Worm (Caenorhabditis elegans) whole organism, late embryonic: ENCODE data around the gene F42A9.11.

Experiments
- C08G9.2 ChIP-seq: sonication (generic microtip); optimal IDR thresholded peaks from 2 replicates; lab custom pipeline; 2016; ENCODE audit warnings: mild to moderate bottlenecking, missing genetic modification characterization, moderate library complexity, missing compliant biosample characterization
- C38D4.7 ChIP-seq: fragments of 200-800 bp; sonication (Bioruptor generic); optimal IDR thresholded peaks from 2 replicates; lab custom pipeline; 2018; ENCODE audit warnings: mild to moderate bottlenecking, missing genetic modification characterization, moderate library complexity, missing compliant biosample characterization
- Y22D7AL.16 ChIP-seq: sonication (generic microtip); optimal IDR thresholded peaks from 2 replicates; lab custom pipeline; 2016; ENCODE audit warnings: missing genetic modification characterization, missing compliant biosample characterization
- ahr-1 ChIP-seq: sonication (generic microtip); optimal IDR thresholded peaks from 2 replicates; lab custom pipeline; 2016; ENCODE audit warnings: missing genetic modification characterization, missing compliant biosample characterization
- ceh-14 ChIP-seq: sonication (generic microtip); optimal IDR thresholded peaks from 2 replicates; lab custom pipeline; 2016; ENCODE audit warnings: missing genotype, missing genetic modification characterization, missing compliant biosample characterization
- ceh-19 ChIP-seq: fragments of 200-800 bp; sonication (Bioruptor generic); optimal IDR thresholded peaks from 2 replicates; lab custom pipeline; 2018; ENCODE audit warnings: mild to moderate bottlenecking, missing genetic modification characterization, missing compliant biosample characterization
- ceh-2 ChIP-seq: sonication (generic microtip); optimal IDR thresholded peaks from 2 replicates; lab custom pipeline; 2016; ENCODE audit warnings: missing genotype, missing genetic modification characterization, missing compliant biosample characterization
- ceh-22 ChIP-seq: sonication (generic microtip); optimal IDR thresholded peaks from 2 replicates; lab custom pipeline; 2017; ENCODE audit warnings: missing biosample characterization, missing genetic modification characterization
- ceh-24 ChIP-seq: sonication (generic microtip); optimal IDR thresholded peaks from 2 replicates; lab custom pipeline; 2016; ENCODE audit warnings: mild to moderate bottlenecking, missing genetic modification characterization, missing compliant biosample characterization
- ceh-30 ChIP-seq: fragments of 150-350 bp; optimal IDR thresholded peaks from 2 replicates; lab custom pipeline; 2014; ENCODE audit warnings: missing biosample characterization, missing genetic modification characterization
- ceh-6 ChIP-seq: fragments of 200-800 bp; sonication (Bioruptor generic); optimal IDR thresholded peaks from 2 replicates; lab custom pipeline; 2018; ENCODE audit warnings: mild to moderate bottlenecking, missing genetic modification characterization, missing compliant biosample characterization
- che-1 ChIP-seq: sonication (generic microtip); optimal IDR thresholded peaks from 2 replicates; lab custom pipeline; 2016; ENCODE audit warnings: mild to moderate bottlenecking, missing genetic modification characterization, missing compliant biosample characterization
- dmd-4 ChIP-seq: sonication (generic microtip); optimal IDR thresholded peaks from 2 replicates; lab custom pipeline; 2016; ENCODE audit warnings: borderline replicate concordance, missing genetic modification characterization, missing compliant biosample characterization
- elt-4 ChIP-seq: sonication (generic microtip); optimal IDR thresholded peaks from 2 replicates; lab custom pipeline; 2016; ENCODE audit warnings: missing genetic modification characterization, missing compliant biosample characterization
- ets-4 ChIP-seq: sonication (generic microtip); optimal IDR thresholded peaks from 2 replicates; lab custom pipeline; 2016; ENCODE audit warnings: missing genetic modification characterization, missing compliant biosample characterization
- eyg-1 ChIP-seq: sonication (generic microtip); optimal IDR thresholded peaks from 2 replicates; lab custom pipeline; 2016; ENCODE audit warnings: missing genotype, missing genetic modification characterization, missing compliant biosample characterization
- fax-1 ChIP-seq: sonication (generic microtip); optimal IDR thresholded peaks from 2 replicates; lab custom pipeline; 2016; ENCODE audit warnings: missing genotype, missing genetic modification characterization, missing compliant biosample characterization
- fkh-6 ChIP-seq: sonication (generic microtip); optimal IDR thresholded peaks from 2 replicates; lab custom pipeline; 2016; ENCODE audit warnings: missing genetic modification characterization, missing compliant biosample characterization
- hlh-13 ChIP-seq: fragments of 200-800 bp; sonication (Bioruptor generic); optimal IDR thresholded peaks from 2 replicates; lab custom pipeline; 2018; ENCODE audit warnings: mild to moderate bottlenecking, missing genetic modification characterization, missing compliant biosample characterization
- hlh-15 ChIP-seq: sonication (generic microtip); optimal IDR thresholded peaks from 2 replicates; lab custom pipeline; 2016; ENCODE audit warnings: missing genetic modification characterization, missing compliant biosample characterization
- hlh-6 ChIP-seq: sonication (generic microtip); optimal IDR thresholded peaks from 2 replicates; lab custom pipeline; 2016; ENCODE audit warnings: missing genotype, missing genetic modification characterization, missing compliant biosample characterization
- hlh-8 ChIP-seq: sonication (generic microtip); optimal IDR thresholded peaks from 2 replicates; lab custom pipeline; 2016; ENCODE audit warnings: missing genotype, missing genetic modification characterization, missing compliant biosample characterization
- lim-6 ChIP-seq: sonication (generic microtip); optimal IDR thresholded peaks from 2 replicates; lab custom pipeline; 2016; ENCODE audit warnings: missing genetic modification characterization, missing compliant biosample characterization
- lin-11 ChIP-seq: fragments of 200-800 bp; sonication (Bioruptor generic); optimal IDR thresholded peaks from 2 replicates; lab custom pipeline; 2018; ENCODE audit warnings: mild to moderate bottlenecking, missing genetic modification characterization, missing compliant biosample characterization
- nfya-1 ChIP-seq: sonication (generic microtip); optimal IDR thresholded peaks from 2 replicates; lab custom pipeline; 2017; ENCODE audit warnings: missing genetic modification characterization, mild to moderate bottlenecking, missing compliant biosample characterization, antibody characterized with exemption, moderate library complexity
- nhr-11 ChIP-seq: fragments of 150-350 bp; optimal IDR thresholded peaks from 2 replicates; lab custom pipeline; 2014; ENCODE audit warnings: missing biosample characterization, missing genetic modification characterization
- npax-4 ChIP-seq: sonication (generic microtip); optimal IDR thresholded peaks from 2 replicates; lab custom pipeline; 2016; ENCODE audit warnings: missing genetic modification characterization, missing compliant biosample characterization
- pag-3 ChIP-seq: sonication (generic microtip); optimal IDR thresholded peaks from 2 replicates; lab custom pipeline; 2016; ENCODE audit warnings: missing compliant biosample characterization, missing genetic modification characterization, borderline replicate concordance
- pat-9 ChIP-seq: fragments of 200-800 bp; sonication (Bioruptor generic); optimal IDR thresholded peaks from 2 replicates; lab custom pipeline; 2018; ENCODE audit warnings: mild to moderate bottlenecking, missing genetic modification characterization, moderate library complexity, missing compliant biosample characterization
- pax-1 ChIP-seq: fragments of 150-350 bp; optimal IDR thresholded peaks from 2 replicates; lab custom pipeline; 2014; ENCODE audit warnings: missing biosample characterization, missing genetic modification characterization
- pha-4 ChIP-seq: fragments of 150-350 bp; optimal IDR thresholded peaks from 2 replicates; lab custom pipeline; 2018; ENCODE audit warnings: missing biosample characterization, missing genetic modification reagents, missing genetic modification characterization
- syd-9 ChIP-seq: sonication (generic microtip); optimal IDR thresholded peaks from 2 replicates; lab custom pipeline; 2016; ENCODE audit warnings: mild to moderate bottlenecking, missing genetic modification characterization, moderate library complexity, missing compliant biosample characterization
- tbx-2 ChIP-seq: sonication (generic microtip); optimal IDR thresholded peaks from 2 replicates; lab custom pipeline; 2016; ENCODE audit warnings: missing genetic modification characterization, missing compliant biosample characterization
- ttx-3 ChIP-seq: sonication (generic microtip); optimal IDR thresholded peaks from 2 replicates; lab custom pipeline; 2016; ENCODE audit warnings: missing genetic modification reagents, missing genetic modification characterization, missing compliant biosample characterization
- unc-3 ChIP-seq, 2 experiments: fragments of 200-800 bp in 1 of 2; sonication (Bioruptor generic) in 1 of 2; sonication (generic microtip) in 1 of 2; conservative IDR thresholded peaks in 1 of 2; optimal IDR thresholded peaks in 1 of 2; 2 replicates each; pipeline versions ENCODE4 v1.3.6 to Lab custom; 2016 to 2022; ENCODE audit warnings: missing compliant biosample characterization in 2 of 2, missing genetic modification characterization in 2 of 2, missing genetic modification reagents in 1 of 2
- unc-42 ChIP-seq: sonication (generic microtip); optimal IDR thresholded peaks from 2 replicates; lab custom pipeline; 2016; ENCODE audit warnings: missing genotype, missing genetic modification characterization, missing compliant biosample characterization
- unc-86 ChIP-seq: sonication (generic microtip); optimal IDR thresholded peaks from 2 replicates; lab custom pipeline; 2016; ENCODE audit warnings: missing genetic modification characterization, missing compliant biosample characterization
- ztf-16 ChIP-seq: sonication (generic microtip); optimal IDR thresholded peaks from 2 replicates; lab custom pipeline; 2017; ENCODE audit warnings: missing genetic modification characterization, missing compliant biosample characterization

F42A9.11 gene

DNA sequence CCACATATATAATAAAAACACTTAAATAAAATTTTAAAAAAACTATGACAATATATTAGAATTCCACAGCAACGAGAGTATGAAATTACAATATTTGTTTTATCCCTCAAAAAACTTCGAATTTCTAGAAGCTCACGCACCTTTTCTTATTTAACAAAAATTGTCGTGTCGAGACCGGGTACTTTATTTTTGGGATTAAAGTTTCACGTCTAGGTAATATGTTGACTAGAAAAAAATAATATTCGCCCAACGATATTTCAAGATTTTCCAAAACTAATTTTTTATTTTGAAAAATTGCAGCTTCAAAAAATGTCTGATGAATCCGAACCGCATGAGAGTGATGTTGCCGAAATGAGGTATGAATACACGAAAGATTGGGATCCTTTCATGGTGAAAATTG is 17.0 kb downstream of the F42A9.11 start, which contains the start of gene C49C8.3:
TSS of gene C49C8.3 (plus strand) at position 301 of the 400 bp plus-strand sequence.
- TF ChIP-seq ttx-3 (tag; lab: Kevin White, UChicago), result no peak
- TF ChIP-seq ceh-30 (tag; lab: Kevin White, UChicago), result no peak
- TF ChIP-seq hlh-15 (tag; lab: Kevin White, UChicago), result no peak
- TF ChIP-seq ztf-16 (tag; lab: Kevin White, UChicago), result no peak
- no peak for TF ChIP-seq ceh-24 (tag; lab: Kevin White, UChicago)
- no peak for TF ChIP-seq hlh-13 (GFP tag; lab: Kevin White, UChicago)
- no peak for TF ChIP-seq elt-4
- no peak for TF ChIP-seq pha-4 (tag; lab: Kevin White, UChicago)

ce11 chrIV:8648502-8648901 is 21.1 kb downstream of the F42A9.11 start, which contains the start of gene cyp-33E1:
Gene cyp-33E1, minus strand, starts transcription at chrIV:8648602.
- TF ChIP-seq fax-1 (tag; lab: Kevin White, UChicago) (no peak), pha-4 (tag; lab: Kevin White, UChicago) (no peak), elt-4 (no peak), ceh-2 (tag; lab: Kevin White, UChicago) (no peak), pag-3 (tag; lab: Kevin White, UChicago) (no peak), Y22D7AL.16 (tag; lab: Kevin White, UChicago) (no peak), che-1 (no peak), eyg-1 (tag; lab: Kevin White, UChicago) (no peak), nfya-1 (tag; lab: Kevin White, UChicago) (no peak), ceh-24 (tag; lab: Kevin White, UChicago) (no peak), dmd-4 (no peak), ceh-22 (tag; lab: Kevin White, UChicago) (no peak), hlh-8 (tag; lab: Kevin White, UChicago) (no peak)

ce11 chrIV:8650696-8651095 is 23.3 kb downstream of the F42A9.11 start, which contains the start of gene C49C8.2:
Gene C49C8.2, plus strand, starts transcription at chrIV:8651088.
- TF ChIP-seq pat-9 (tag; lab: Kevin White, UChicago) (no peak), hlh-8 (tag; lab: Kevin White, UChicago) (no peak), ahr-1 (no peak), ceh-14 (no peak), ttx-3 (tag; lab: Kevin White, UChicago) (no peak), unc-86 (no peak), lin-11 (no peak), tbx-2 (no peak), ceh-30 (tag; lab: Kevin White, UChicago) (no peak), unc-42 (tag; lab: Kevin White, UChicago) (no peak), pax-1 (tag; lab: Kevin White, UChicago) (no peak), unc-3 (GFP tag; conservative IDR thresholded peaks at IDR 0.05; lab: Robert Waterston, UW) (no peak), unc-3 (tag; optimal IDR thresholded peaks at IDR 0.05; lab: Kevin White, UChicago) (no peak), fkh-6 (tag; lab: Kevin White, UChicago) (no peak), Y22D7AL.16 (tag; lab: Kevin White, UChicago) (no peak), ceh-22 (tag; lab: Kevin White, UChicago) (no peak)

DNA sequence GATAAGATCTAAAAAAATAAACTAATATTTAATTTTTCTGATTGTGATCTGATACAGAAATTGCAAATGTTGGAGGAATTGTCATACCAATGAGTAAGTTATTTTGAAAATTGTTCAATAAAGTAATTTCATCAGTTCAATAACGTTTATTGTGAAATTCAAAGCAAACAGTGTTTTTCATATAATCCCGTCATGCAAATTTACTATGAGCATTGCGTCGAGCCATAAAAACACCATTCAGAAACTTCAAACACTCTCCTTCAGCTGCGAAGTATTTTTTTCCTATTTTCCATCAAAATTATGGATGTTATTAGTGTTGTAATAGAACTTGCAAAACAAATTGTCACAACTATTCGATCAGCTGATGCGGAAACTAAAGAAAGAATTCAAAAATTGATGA is 24.4 kb downstream of the F42A9.11 start, which contains the start of gene C49C8.8:
TSS of gene C49C8.8 (plus strand) at position 301 of the 400 bp plus-strand sequence.
- TF ChIP-seq ceh-6 (GFP tag; lab: Kevin White, UChicago) (no peak), ttx-3 (tag; lab: Kevin White, UChicago) (no peak), Y22D7AL.16 (tag; lab: Kevin White, UChicago) (no peak), lim-6 (tag; lab: Kevin White, UChicago) (no peak), ets-4 (tag; lab: Kevin White, UChicago) (no peak)

DNA sequence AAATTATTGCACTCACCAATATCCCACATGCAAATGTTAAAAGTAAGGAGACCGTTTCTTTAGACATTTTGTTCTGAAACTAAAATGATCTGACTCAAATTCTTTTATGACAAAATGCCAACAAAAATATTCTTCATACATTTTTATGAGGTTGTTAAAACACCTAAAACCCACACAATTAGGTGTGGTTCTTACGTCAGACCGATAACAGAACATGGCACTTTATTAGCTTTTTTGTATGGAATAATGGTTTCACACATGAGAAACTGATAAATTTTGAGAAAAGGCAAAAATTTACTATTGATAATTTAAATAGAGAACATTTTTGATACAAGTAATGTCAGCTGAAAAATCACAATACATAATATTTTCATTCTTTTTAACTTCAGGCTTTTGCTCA is 26.2 kb downstream of the F42A9.11 start, which contains the start of gene C49C8.5:
TSS of gene C49C8.5 (minus strand) at position 73 of the 400 bp plus-strand sequence.
- TF ChIP-seq nhr-11 (tag; lab: Kevin White, UChicago), result no peak
- no peak for TF ChIP-seq ahr-1
- TF ChIP-seq C08G9.2, result no peak
- no peak for TF ChIP-seq ceh-19
- no peak for TF ChIP-seq fax-1 (tag; lab: Kevin White, UChicago)
- TF ChIP-seq hlh-6 (tag; lab: Kevin White, UChicago), result no peak
- TF ChIP-seq tbx-2, result no peak
- no peak for TF ChIP-seq C38D4.7 (GFP tag; lab: Kevin White, UChicago)
- TF ChIP-seq syd-9 (tag; lab: Kevin White, UChicago), result no peak
- no peak for TF ChIP-seq npax-4 (tag; lab: Kevin White, UChicago)
